Fruit fly (Drosophila melanogaster) whole organism, adult: Measurements from ENCODE around the gene CG14840.

Experiments used
- CG11617 ChIP-seq: fragments of 200-800 bp; sonication (Bioruptor generic); optimal IDR thresholded peaks from 2 replicates; lab custom pipeline; 2017; ENCODE audit warnings: mild to moderate bottlenecking, missing biosample characterization, missing genetic modification reagents, missing genetic modification characterization
- CG12768 ChIP-seq: fragments of 200-800 bp; sonication (Bioruptor generic); optimal IDR thresholded peaks from 2 replicates; lab custom pipeline; 2017; ENCODE audit warnings: missing biosample characterization, missing genetic modification characterization, mild to moderate bottlenecking, moderate library complexity, missing genetic modification reagents
- CG14711 ChIP-seq: fragments of 200-800 bp; sonication (Bioruptor generic); optimal IDR thresholded peaks from 2 replicates; lab custom pipeline; 2018; ENCODE audit warnings: missing biosample characterization, mild to moderate bottlenecking, missing genetic modification characterization, moderate library complexity
- CG1620 ChIP-seq: fragments of 200-800 bp; sonication (Bioruptor generic); optimal IDR thresholded peaks from 2 replicates; lab custom pipeline; 2016; ENCODE audit warnings: missing biosample characterization, missing genetic modification characterization
- CG33017 ChIP-seq: fragments of 200-800 bp; sonication (Bioruptor generic); optimal IDR thresholded peaks from 2 replicates; lab custom pipeline; 2018; ENCODE audit warnings: missing biosample characterization, mild to moderate bottlenecking, missing genetic modification characterization, moderate library complexity
- CG5204 ChIP-seq: fragments of 200-800 bp; sonication (Bioruptor generic); optimal IDR thresholded peaks from 2 replicates; lab custom pipeline; 2016; ENCODE audit warnings: missing biosample characterization, missing genetic modification characterization
- CG7045 ChIP-seq: fragments of 200-800 bp; sonication (Bioruptor generic); optimal IDR thresholded peaks from 2 replicates; lab custom pipeline; 2017; ENCODE audit warnings: missing biosample characterization, mild to moderate bottlenecking, missing genetic modification characterization
- CG7101 ChIP-seq: fragments of 200-800 bp; sonication (Bioruptor generic); optimal IDR thresholded peaks from 2 replicates; lab custom pipeline; 2018; ENCODE audit warnings: missing biosample characterization, mild to moderate bottlenecking, missing genetic modification characterization, moderate library complexity
- Clk ChIP-seq: fragments of 200-800 bp; sonication (Bioruptor generic); optimal IDR thresholded peaks from 2 replicates; lab custom pipeline; 2017; ENCODE audit warnings: missing biosample characterization, missing genetic modification characterization
- Crg-1 ChIP-seq: fragments of 200-800 bp; sonication (Bioruptor generic); optimal IDR thresholded peaks from 2 replicates; lab custom pipeline; 2016; ENCODE audit warnings: missing biosample characterization, missing genetic modification characterization
- Hr96 ChIP-seq: fragments of 200-800 bp; sonication (Bioruptor generic); optimal IDR thresholded peaks from 2 replicates; lab custom pipeline; 2016; ENCODE audit warnings: missing biosample characterization, missing genetic modification characterization
- Mnt ChIP-seq: fragments of 200-800 bp; sonication (Bioruptor generic); optimal IDR thresholded peaks from 2 replicates; lab custom pipeline; 2016; ENCODE audit warnings: missing biosample characterization, mild to moderate bottlenecking, missing genetic modification characterization
- bab1 ChIP-seq: fragments of 200-800 bp; sonication (Bioruptor generic); optimal IDR thresholded peaks from 3 replicates; lab custom pipeline; 2019; ENCODE audit warnings: missing biosample characterization, mild to moderate bottlenecking, missing genetic modification characterization, moderate library complexity
- cic ChIP-seq: fragments of 200-800 bp; sonication (Bioruptor generic); optimal IDR thresholded peaks from 2 replicates; lab custom pipeline; 2017; ENCODE audit warnings: missing biosample characterization, mild to moderate bottlenecking, missing genetic modification characterization, moderate library complexity
- cnc ChIP-seq, 2 experiments: fragments of >200 bp; optimal IDR thresholded peaks; 2 replicates each; lab custom pipeline; 2017
- kay ChIP-seq: fragments of 200-800 bp; sonication (Bioruptor generic); peaks from one replicate; lab custom pipeline; 2016; ENCODE audit warnings: missing biosample characterization, missing genetic modification characterization, borderline replicate concordance
- ovo ChIP-seq: fragments of 200-800 bp; sonication (Bioruptor generic); optimal IDR thresholded peaks from 2 replicates; lab custom pipeline; 2016; ENCODE audit warnings: missing biosample characterization, missing genetic modification characterization
- pad ChIP-seq: fragments of 200-800 bp; sonication (Bioruptor generic); optimal IDR thresholded peaks from 3 replicates; lab custom pipeline; 2017; ENCODE audit warnings: missing biosample characterization, missing genetic modification characterization, mild to moderate bottlenecking, moderate library complexity, missing genetic modification reagents
- tj ChIP-seq: fragments of 200-800 bp; sonication (Bioruptor generic); optimal IDR thresholded peaks from 3 replicates; lab custom pipeline; 2017; ENCODE audit warnings: missing biosample characterization, mild to moderate bottlenecking, missing genetic modification characterization, moderate library complexity
- toe ChIP-seq: fragments of 200-800 bp; sonication (Bioruptor generic); optimal IDR thresholded peaks from 2 replicates; lab custom pipeline; 2016; ENCODE audit warnings: missing biosample characterization, missing genetic modification characterization

The CG14840 gene

dm6 chr3R:14294397-14295018 is 33.5 kb upstream of the CG14840 start:
- no peak for TF ChIP-seq Clk (GFP tag; lab: Kevin White, UChicago)
- TF ChIP-seq cic (GFP tag; lab: Kevin White, UChicago), result peak; percentile 37
- no peak for TF ChIP-seq CG7101 (tag; lab: Kevin White, UChicago)
- TF ChIP-seq toe (GFP tag; lab: Kevin White, UChicago), result peak; percentile 16
- no peak for TF ChIP-seq CG12768 (GFP tag; lab: Kevin White, UChicago)
- peak; percentile 80 for TF ChIP-seq kay
- TF ChIP-seq CG7045 (GFP tag; lab: Kevin White, UChicago), result no peak
- TF ChIP-seq CG1620 (GFP tag; lab: Kevin White, UChicago), result no peak
- TF ChIP-seq cnc (optimal IDR thresholded peaks at IDR 0.05; lab: Kevin White, UChicago), result peak in 1 of 2 experiments; percentile 48
- TF ChIP-seq CG14711 (tag; lab: Kevin White, UChicago), result no peak

DNA sequence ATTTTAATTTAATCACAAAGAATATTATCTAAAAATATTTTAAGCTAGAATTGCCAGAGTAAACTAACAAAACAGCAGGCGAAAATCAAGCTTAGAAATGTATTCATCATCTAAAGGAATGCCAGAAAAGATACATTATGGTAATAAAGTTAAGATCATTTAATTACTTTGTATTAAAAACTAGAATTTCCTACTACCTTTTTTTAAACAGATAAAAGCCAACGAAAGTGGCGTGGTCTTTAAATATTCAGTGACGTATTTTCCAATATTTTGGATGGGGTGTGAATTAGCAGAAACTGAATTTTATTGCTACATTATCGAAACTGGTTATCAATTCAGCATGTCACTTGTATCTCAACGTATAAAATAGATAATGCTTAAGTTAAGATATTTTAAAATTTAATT is 31.3 kb upstream of the CG14840 start:
- TF ChIP-seq cnc (optimal IDR thresholded peaks at IDR 0.05; lab: Kevin White, UChicago) (no peak), Crg-1 (GFP tag; lab: Kevin White, UChicago) (no peak), CG1620 (GFP tag; lab: Kevin White, UChicago) (no peak), CG14711 (tag; lab: Kevin White, UChicago) (no peak), kay (no peak), pad (no peak), CG11617 (GFP tag; lab: Kevin White, UChicago) (no peak), Hr96 (GFP tag; lab: Kevin White, UChicago) (no peak), cic (GFP tag; lab: Kevin White, UChicago) (no peak), CG7101 (tag; lab: Kevin White, UChicago) (no peak), Clk (GFP tag; lab: Kevin White, UChicago) (no peak), CG5204 (GFP tag; lab: Kevin White, UChicago) (no peak), toe (GFP tag; lab: Kevin White, UChicago) (no peak), tj (GFP tag; lab: Kevin White, UChicago) (no peak), ovo (GFP tag; lab: Kevin White, UChicago) (no peak)

- TF ChIP-seq cnc (optimal IDR thresholded peaks at IDR 0.05; lab: Kevin White, UChicago), result no peak
- no peak for TF ChIP-seq CG12768 (GFP tag; lab: Kevin White, UChicago)
- peak; percentile 79 for TF ChIP-seq tj (GFP tag; lab: Kevin White, UChicago)
- peak; percentile 41 for TF ChIP-seq CG14711 (tag; lab: Kevin White, UChicago)
- TF ChIP-seq Clk (GFP tag; lab: Kevin White, UChicago), result no peak
- TF ChIP-seq bab1 (GFP tag; lab: Kevin White, UChicago), result peak; percentile 62
- TF ChIP-seq kay, result no peak
- TF ChIP-seq Hr96 (GFP tag; lab: Kevin White, UChicago), result no peak
- no peak for TF ChIP-seq CG7045 (GFP tag; lab: Kevin White, UChicago)
These were observed 30.4 kb upstream of the CG14840 start for dm6 chr3R:14291431-14291830.

- no peak for TF ChIP-seq Crg-1 (GFP tag; lab: Kevin White, UChicago)
- TF ChIP-seq bab1 (GFP tag; lab: Kevin White, UChicago), result peak; percentile 53
- peak; percentile 6 for TF ChIP-seq pad
- TF ChIP-seq Mnt (GFP tag; lab: Kevin White, UChicago), result peak; percentile 30
- TF ChIP-seq kay, result peak; percentile 44
- peak; percentile 15 for TF ChIP-seq CG14711 (tag; lab: Kevin White, UChicago)
These were observed 29.2 kb upstream of the CG14840 start for dm6 chr3R:14289958-14290835.

DNA sequence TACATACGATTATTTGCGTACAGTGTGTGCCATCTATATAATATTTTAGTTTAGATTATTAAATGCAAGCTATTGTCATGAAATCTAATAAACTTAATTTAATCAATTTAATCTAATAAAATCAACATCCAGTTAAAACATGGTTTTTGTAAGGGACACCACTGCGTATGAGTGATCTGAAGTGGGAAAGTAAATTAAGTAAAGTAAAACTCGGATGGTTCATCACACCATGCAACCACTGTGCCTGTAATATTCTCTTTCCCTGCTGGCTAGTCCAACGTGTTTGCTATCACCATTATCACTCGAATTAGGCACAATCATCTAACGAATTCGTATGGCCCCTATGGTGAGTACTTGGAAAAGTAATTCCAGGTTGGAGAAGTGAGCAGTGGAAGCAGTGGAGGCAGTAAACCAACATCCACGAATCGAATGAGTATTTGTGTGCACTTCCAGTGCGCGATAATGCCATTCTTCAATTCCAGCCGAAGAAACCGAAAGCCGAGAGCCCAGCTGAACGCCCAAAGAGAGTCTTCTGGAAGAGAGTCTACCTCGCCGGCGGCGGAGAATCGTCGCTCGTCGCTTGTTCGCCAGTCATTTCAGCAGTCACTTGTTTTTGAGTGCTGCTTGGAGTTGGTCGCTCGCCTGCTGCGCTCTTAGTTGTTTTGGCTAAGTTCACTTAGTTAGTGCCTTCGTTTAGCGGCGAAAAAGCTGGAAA is 27.8 kb upstream of the CG14840 start, which contains the start of gene red:
red (plus strand) TSS at position 403 of the 715 bp plus-strand sequence.
- TF ChIP-seq Clk (GFP tag; lab: Kevin White, UChicago), result peak; percentile 78
- TF ChIP-seq CG5204 (GFP tag; lab: Kevin White, UChicago), result peak; percentile 81
- TF ChIP-seq toe (GFP tag; lab: Kevin White, UChicago), result peak; percentile 68
- TF ChIP-seq cic (GFP tag; lab: Kevin White, UChicago), result peak; percentile 78
- peak; percentile 94 for TF ChIP-seq kay
- TF ChIP-seq Mnt (GFP tag; lab: Kevin White, UChicago), result peak; percentile 43
- TF ChIP-seq CG14711 (tag; lab: Kevin White, UChicago), result peak; percentile 78
- TF ChIP-seq cnc (optimal IDR thresholded peaks at IDR 0.05; lab: Kevin White, UChicago), result peak in 1 of 2 experiments; percentile 5
- peak; percentile 86 for TF ChIP-seq CG33017
- TF ChIP-seq ovo (GFP tag; lab: Kevin White, UChicago), result peak; percentile 37
- peak; percentile 32 for TF ChIP-seq bab1 (GFP tag; lab: Kevin White, UChicago)
- peak; percentile 31 for TF ChIP-seq tj (GFP tag; lab: Kevin White, UChicago)
- TF ChIP-seq CG12768 (GFP tag; lab: Kevin White, UChicago), result peak; percentile 77
- TF ChIP-seq CG7101 (tag; lab: Kevin White, UChicago), result peak; percentile 84
- TF ChIP-seq CG1620 (GFP tag; lab: Kevin White, UChicago), result no peak
- peak; percentile 96 for TF ChIP-seq pad
- TF ChIP-seq CG7045 (GFP tag; lab: Kevin White, UChicago), result peak; percentile 54
- peak; percentile 16 for TF ChIP-seq Crg-1 (GFP tag; lab: Kevin White, UChicago)
- TF ChIP-seq CG11617 (GFP tag; lab: Kevin White, UChicago), result peak; percentile 85
- peak; percentile 62 for TF ChIP-seq Hr96 (GFP tag; lab: Kevin White, UChicago)
